Worm (Caenorhabditis elegans) whole organism, L2 larva: ENCODE results near the gene Y38E10A.34.

ENCODE experiments used
- aly-2 ChIP-seq: fragments of 150-350 bp; optimal IDR thresholded peaks from 2 replicates; lab custom pipeline; 2014; ENCODE audit warnings: missing biosample characterization, missing genetic modification characterization
- dmd-4 ChIP-seq: sonication (generic microtip); optimal IDR thresholded peaks from 2 replicates; lab custom pipeline; 2017; ENCODE audit warnings: missing biosample characterization, missing genetic modification characterization
- egl-27 ChIP-seq: sonication (generic microtip); optimal IDR thresholded peaks from 3 replicates; lab custom pipeline; 2017; ENCODE audit warnings: missing biosample characterization, missing genetic modification reagents, missing genetic modification characterization
- elt-3 ChIP-seq: sonication (generic microtip); optimal IDR thresholded peaks from 2 replicates; lab custom pipeline; 2017; ENCODE audit warnings: missing biosample characterization, missing genetic modification characterization
- mdl-1 ChIP-seq, 2 experiments: fragments of 150-350 bp in 1 of 2; sonication (generic microtip) in 1 of 2; optimal IDR thresholded peaks; 2 replicates each; lab custom pipeline; 2017; ENCODE audit warnings: missing biosample characterization in 2 of 2, missing genetic modification characterization in 2 of 2
- nhr-6 ChIP-seq: fragments of 150-350 bp; optimal IDR thresholded peaks from 2 replicates; lab custom pipeline; 2014; ENCODE audit warnings: missing biosample characterization, missing genetic modification characterization
- skn-1 ChIP-seq: sonication (generic microtip); optimal IDR thresholded peaks from 2 replicates; lab custom pipeline; 2017; ENCODE audit warnings: missing biosample characterization, missing genetic modification characterization
- zag-1 ChIP-seq: fragments of 150-350 bp; optimal IDR thresholded peaks from 2 replicates; lab custom pipeline; 2014; ENCODE audit warnings: missing biosample characterization, missing genetic modification characterization

- TF ChIP-seq aly-2 (no peak), dmd-4 (tag; lab: Kevin White, UChicago) (no peak), elt-3 (tag; lab: Kevin White, UChicago) (no peak), zag-1 (tag; lab: Kevin White, UChicago) (no peak), nhr-6 (tag; lab: Kevin White, UChicago) (no peak), egl-27 (no peak), mdl-1 (tag; optimal IDR thresholded peaks at IDR 0.05; lab: Kevin White, UChicago) (no peak), skn-1 (tag; lab: Kevin White, UChicago) (no peak)
Observed at ce11 chrII:12620764-12621163, 10.2 kb upstream of the Y38E10A.34 start, which contains the start of gene nspe-1.
